Fruit fly (Drosophila melanogaster) whole organism, embryonic: ENCODE measurements around the gene HIP-R.

ENCODE experiments used
- Aef1 ChIP-seq: fragments of 200-800 bp; sonication (Bioruptor generic); IDR thresholded peaks from 3 replicates; pipeline ENCODE4 v1.3.6; 2022; ENCODE audit warnings: missing biosample characterization, missing genetic modification characterization
- CG10274 ChIP-seq: fragments of 200-800 bp; sonication (Bioruptor generic); optimal IDR thresholded peaks from 3 replicates; lab custom pipeline; 2017; ENCODE audit warnings: missing biosample characterization, mild to moderate bottlenecking, missing genetic modification characterization
- CG11093 ChIP-seq: fragments of 200-800 bp; sonication (Bioruptor generic); IDR thresholded peaks from 3 replicates; pipeline ENCODE4 v1.3.6; 2022; ENCODE audit warnings: missing biosample characterization, missing genetic modification characterization
- CG11247 ChIP-seq: fragments of 200-800 bp; sonication (Bioruptor generic); IDR thresholded peaks from 2 replicates; pipeline ENCODE4 v1.3.6; 2022; ENCODE audit warnings: missing biosample characterization, missing genetic modification characterization
- CG11723 ChIP-seq: fragments of 200-800 bp; sonication (Bioruptor generic); optimal IDR thresholded peaks from 2 replicates; lab custom pipeline; 2017; ENCODE audit warnings: missing biosample characterization, mild to moderate bottlenecking, missing genetic modification characterization
- CG17829 ChIP-seq: fragments of 200-800 bp; optimal IDR thresholded peaks from 2 replicates; lab custom pipeline; 2019; ENCODE audit warnings: missing biosample characterization, mild to moderate bottlenecking, missing genetic modification characterization, moderate library complexity
- CG2129 ChIP-seq: fragments of 200-800 bp; sonication (Bioruptor generic); IDR thresholded peaks from 2 replicates; pipeline ENCODE4 v1.3.6; 2022; ENCODE audit warnings: missing biosample characterization, missing genetic modification characterization; ENCODE audit not compliant: partially characterized antibody
- CG30431 ChIP-seq: fragments of 200-800 bp; sonication (Bioruptor generic); optimal IDR thresholded peaks from 2 replicates; lab custom pipeline; 2017; ENCODE audit warnings: missing biosample characterization, missing genetic modification characterization
- CG34376 ChIP-seq: fragments of 200-800 bp; sonication (Bioruptor generic); optimal IDR thresholded peaks from 2 replicates; lab custom pipeline; 2018; ENCODE audit warnings: missing biosample characterization, mild to moderate bottlenecking, missing genetic modification characterization
- CG3847 ChIP-seq: fragments of 200-800 bp; sonication (Bioruptor generic); IDR thresholded peaks from 2 replicates; pipeline ENCODE4 v1.3.6; 2022; ENCODE audit warnings: missing biosample characterization, missing genetic modification characterization
- CG7357 ChIP-seq: fragments of 200-800 bp; sonication (Bioruptor generic); IDR thresholded peaks from 3 replicates; pipeline ENCODE4 v1.3.6; 2022; ENCODE audit warnings: missing biosample characterization, missing genetic modification characterization
- CG7556 ChIP-seq: fragments of 200-800 bp; sonication (Bioruptor generic); optimal IDR thresholded peaks from 2 replicates; lab custom pipeline; 2017; ENCODE audit warnings: missing biosample characterization, mild to moderate bottlenecking, missing genetic modification characterization
- CG9817 ChIP-seq: fragments of 200-800 bp; sonication (Bioruptor generic); optimal IDR thresholded peaks from 2 replicates; lab custom pipeline; 2018; ENCODE audit warnings: missing biosample characterization, mild to moderate bottlenecking, missing genetic modification characterization, moderate library complexity
- Eip74EF ChIP-seq, 2 experiments: fragments of 200-800 bp in 1 of 2; fragments of >200 bp in 1 of 2; sonication (Bioruptor generic) in 1 of 2; optimal IDR thresholded peaks; 2 replicates each; lab custom pipeline; 2017 to 2019; ENCODE audit warnings: missing biosample characterization in 2 of 2, missing genetic modification characterization in 2 of 2, mild to moderate bottlenecking in 1 of 2, moderate library complexity in 1 of 2
- HHEX ChIP-seq: fragments of 200-800 bp; sonication (Bioruptor generic); optimal IDR thresholded peaks from 3 replicates; lab custom pipeline; 2017; ENCODE audit warnings: missing biosample characterization, mild to moderate bottlenecking, missing genetic modification characterization, missing genetic modification reagents
- Hand ChIP-seq: fragments of 200-800 bp; sonication (Bioruptor generic); optimal IDR thresholded peaks from 2 replicates; lab custom pipeline; 2017; ENCODE audit warnings: mild to moderate bottlenecking, missing biosample characterization, missing genetic modification reagents, missing genetic modification characterization
- HmgZ ChIP-seq: fragments of 200-800 bp; sonication (Bioruptor generic); optimal IDR thresholded peaks from 2 replicates; lab custom pipeline; 2018; ENCODE audit warnings: missing biosample characterization, mild to moderate bottlenecking, missing genetic modification characterization
- Hr3 ChIP-seq: fragments of 200-800 bp; sonication (Bioruptor generic); optimal IDR thresholded peaks from 3 replicates; lab custom pipeline; 2016; ENCODE audit warnings: missing biosample characterization, missing genetic modification characterization
- NfI ChIP-seq: fragments of 200-800 bp; sonication (Bioruptor generic); optimal IDR thresholded peaks from 3 replicates; lab custom pipeline; 2018; ENCODE audit warnings: missing biosample characterization, mild to moderate bottlenecking, missing genetic modification characterization, moderate library complexity
- Sox102F ChIP-seq: fragments of 200-800 bp; sonication (Bioruptor generic); optimal IDR thresholded peaks from 2 replicates; lab custom pipeline; 2018; ENCODE audit warnings: missing biosample characterization, mild to moderate bottlenecking, missing genetic modification characterization, moderate library complexity
- Sry-β ChIP-seq: fragments of 200-800 bp; sonication (Bioruptor generic); optimal IDR thresholded peaks from 2 replicates; lab custom pipeline; 2018; ENCODE audit warnings: missing biosample characterization, mild to moderate bottlenecking, missing genetic modification characterization, moderate library complexity
- TFAM ChIP-seq: fragments of 200-800 bp; sonication (Bioruptor generic); optimal IDR thresholded peaks from 2 replicates; lab custom pipeline; 2017; ENCODE audit warnings: missing biosample characterization, missing genetic modification characterization, inconsistent platforms
- Taf1 ChIP-seq: fragments of 200-800 bp; sonication (Bioruptor generic); IDR thresholded peaks from 2 replicates; pipeline ENCODE4 v1.3.6; 2022; ENCODE audit warnings: missing biosample characterization, missing genetic modification characterization
- Usf ChIP-seq: fragments of 200-800 bp; sonication (Bioruptor generic); optimal IDR thresholded peaks from 2 replicates; lab custom pipeline; 2017; ENCODE audit warnings: missing genotype, missing biosample characterization, missing genetic modification characterization
- Xrp1 ChIP-seq: fragments of 200-800 bp; sonication (Bioruptor generic); IDR thresholded peaks from 2 replicates; pipeline ENCODE4 v1.3.6; 2022; ENCODE audit warnings: missing biosample characterization, missing genetic modification characterization
- ab ChIP-seq: fragments of 200-800 bp; sonication (Bioruptor generic); optimal IDR thresholded peaks from 2 replicates; lab custom pipeline; 2016; ENCODE audit warnings: missing biosample characterization, missing genetic modification characterization
- ase ChIP-seq: fragments of 200-800 bp; sonication (Bioruptor generic); IDR thresholded peaks from 3 replicates; pipeline ENCODE4 v1.3.6; 2022; ENCODE audit warnings: missing biosample characterization, missing genetic modification characterization
- cad ChIP-seq: fragments of >200 bp; optimal IDR thresholded peaks from 2 replicates; lab custom pipeline; 2017; ENCODE audit warnings: missing biosample characterization, missing genetic modification characterization
- corto ChIP-seq: fragments of 200-800 bp; sonication (Bioruptor generic); optimal IDR thresholded peaks from 2 replicates; lab custom pipeline; 2016; ENCODE audit warnings: missing biosample characterization, mild to moderate bottlenecking, missing genetic modification characterization, moderate library complexity
- da ChIP-seq: fragments of 200-800 bp; sonication (Bioruptor generic); optimal IDR thresholded peaks from 2 replicates; lab custom pipeline; 2016; ENCODE audit warnings: missing biosample characterization, missing genetic modification characterization
- dimm ChIP-seq: fragments of 200-800 bp; sonication (Bioruptor generic); IDR thresholded peaks from 2 replicates; pipeline ENCODE4 v1.3.6; 2022; ENCODE audit warnings: missing biosample characterization, missing genetic modification characterization
- dmrt11E ChIP-seq: fragments of 200-800 bp; sonication (Bioruptor generic); optimal IDR thresholded peaks from 3 replicates; lab custom pipeline; 2018; ENCODE audit warnings: missing biosample characterization, mild to moderate bottlenecking, missing genetic modification characterization, moderate library complexity
- dpn ChIP-seq, 2 experiments: fragments of 200-800 bp; sonication (Bioruptor generic); optimal IDR thresholded peaks; 3 replicates each; lab custom pipeline; 2016; ENCODE audit warnings: missing biosample characterization in 2 of 2, missing genetic modification characterization in 2 of 2
- dysf ChIP-seq: fragments of 200-800 bp; sonication (Bioruptor generic); IDR thresholded peaks from 3 replicates; pipeline ENCODE4 v1.3.6; 2022; ENCODE audit warnings: missing biosample characterization, missing genetic modification characterization
- ewg ChIP-seq: fragments of 200-800 bp; sonication (Bioruptor generic); optimal IDR thresholded peaks from 3 replicates; lab custom pipeline; 2017; ENCODE audit warnings: mild to moderate bottlenecking, missing biosample characterization, missing genetic modification reagents, missing genetic modification characterization
- gfzf ChIP-seq: fragments of 200-800 bp; sonication (Bioruptor generic); optimal IDR thresholded peaks from 2 replicates; lab custom pipeline; 2016; ENCODE audit warnings: missing biosample characterization, mild to moderate bottlenecking, missing genetic modification characterization, moderate library complexity
- hkb ChIP-seq, 2 experiments: fragments of 200-800 bp in 1 of 2; fragments of >200 bp in 1 of 2; sonication (Bioruptor generic) in 1 of 2; IDR thresholded peaks in 1 of 2; optimal IDR thresholded peaks in 1 of 2; 2 replicates each; pipeline versions ENCODE4 v1.3.6 to Lab custom; 2017 to 2022; ENCODE audit warnings: missing biosample characterization in 1 of 2, missing genetic modification characterization in 1 of 2
- mirr ChIP-seq: fragments of 200-800 bp; sonication (Bioruptor generic); optimal IDR thresholded peaks from 3 replicates; lab custom pipeline; 2018; ENCODE audit warnings: missing biosample characterization, mild to moderate bottlenecking, missing genetic modification characterization
- pum ChIP-seq: fragments of 200-800 bp; sonication (Bioruptor generic); optimal IDR thresholded peaks from 2 replicates; lab custom pipeline; 2016; ENCODE audit warnings: missing biosample characterization, missing genetic modification characterization
- ranshi ChIP-seq: fragments of 200-800 bp; sonication (Bioruptor generic); IDR thresholded peaks from 2 replicates; pipeline ENCODE4 v1.3.6; 2022; ENCODE audit warnings: missing biosample characterization, missing genetic modification characterization
- row ChIP-seq: fragments of 200-800 bp; sonication (Bioruptor generic); IDR thresholded peaks from 3 replicates; pipeline ENCODE4 v1.3.6; 2022; ENCODE audit warnings: missing biosample characterization, missing genetic modification characterization
- sd ChIP-seq: fragments of 200-800 bp; sonication (Bioruptor generic); optimal IDR thresholded peaks from 3 replicates; lab custom pipeline; 2018; ENCODE audit warnings: missing biosample characterization, mild to moderate bottlenecking, missing genetic modification characterization, moderate library complexity
- shn ChIP-seq: fragments of 200-800 bp; sonication (Bioruptor generic); optimal IDR thresholded peaks from 3 replicates; lab custom pipeline; 2016; ENCODE audit warnings: missing biosample characterization, missing genetic modification characterization
- slbo ChIP-seq: fragments of 200-800 bp; sonication (Bioruptor generic); IDR thresholded peaks from 2 replicates; pipeline ENCODE4 v1.3.6; 2022; ENCODE audit warnings: missing biosample characterization, missing genetic modification characterization
- tio ChIP-seq: fragments of 200-800 bp; sonication (Bioruptor generic); optimal IDR thresholded peaks from 2 replicates; lab custom pipeline; 2017; ENCODE audit warnings: missing biosample characterization, missing genetic modification characterization, inconsistent platforms
- trh ChIP-seq: fragments of 200-800 bp; sonication (Bioruptor generic); optimal IDR thresholded peaks from 2 replicates; lab custom pipeline; 2016; ENCODE audit warnings: missing biosample characterization, missing genetic modification characterization
- unc-4 ChIP-seq: fragments of 200-800 bp; sonication (Bioruptor generic); IDR thresholded peaks from 2 replicates; pipeline ENCODE4 v1.3.6; 2022; ENCODE audit warnings: missing biosample characterization, missing genetic modification characterization; ENCODE audit not compliant: partially characterized antibody
- zf30C ChIP-seq: fragments of 200-800 bp; sonication (Bioruptor generic); optimal IDR thresholded peaks from 3 replicates; lab custom pipeline; 2018; ENCODE audit warnings: missing biosample characterization, mild to moderate bottlenecking, missing genetic modification characterization

Gene HIP-R

DNA sequence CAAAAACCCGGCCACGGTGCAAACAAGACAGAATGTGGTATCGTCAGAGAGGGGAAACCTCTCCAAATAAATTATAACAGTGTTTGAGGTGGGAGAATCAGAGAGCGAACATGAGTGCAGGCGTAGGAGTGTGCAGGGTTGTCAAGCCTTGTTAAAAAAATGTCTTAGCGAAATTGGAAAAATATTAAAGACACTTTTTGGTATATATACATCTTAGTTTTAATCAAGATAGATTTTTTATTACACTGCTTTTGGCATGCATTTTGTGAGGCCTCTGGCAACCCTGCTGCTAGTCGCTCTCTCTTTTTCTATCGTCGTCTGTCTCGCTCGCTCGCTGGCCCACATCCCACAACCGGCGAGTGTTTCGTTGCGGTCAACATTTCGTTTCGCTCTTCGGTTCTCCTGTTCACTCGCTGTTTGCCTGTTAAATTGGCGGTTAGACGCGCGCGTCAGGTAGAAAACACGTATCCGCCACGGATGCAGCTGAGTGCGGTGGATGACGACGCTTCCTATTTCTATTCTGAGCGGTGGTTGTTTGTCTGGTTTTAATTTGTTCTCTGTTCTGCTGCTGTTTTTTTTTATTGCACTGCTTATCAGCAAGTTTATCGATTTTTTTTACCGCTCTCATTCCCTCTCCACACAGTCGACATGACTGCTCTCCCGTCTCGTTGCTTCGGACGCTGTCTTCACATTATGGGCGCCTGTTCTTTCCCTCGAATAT lies 47.6 kb upstream of the HIP-R start (continued):
- TF ChIP-seq tio (GFP tag; lab: Kevin White, UChicago) (peak; percentile 99), Usf (peak; percentile 99), CG3847 (peak; percentile 100), HHEX (peak; percentile 100), trh (peak; percentile 99), CG11723 (GFP tag; lab: Kevin White, UChicago) (peak; percentile 100), CG7556 (GFP tag; lab: Kevin White, UChicago) (peak; percentile 100), Taf1 (GFP tag; lab: Robert Waterston, UW) (peak; percentile 99), CG11093 (peak; percentile 99), Eip74EF (GFP tag; optimal IDR thresholded peaks at IDR 0.05; lab: Kevin White, UChicago) (peak in 1 of 2 experiments; percentile 98), NfI (GFP tag; lab: Kevin White, UChicago) (peak; percentile 99), ab (GFP tag; lab: Kevin White, UChicago) (peak; percentile 98), gfzf (peak; percentile 43), CG2129 (GFP tag; lab: Robert Waterston, UW) (no peak), row (GFP tag; lab: Robert Waterston, UW) (peak; percentile 100), pum (GFP tag; lab: Kevin White, UChicago) (peak; percentile 99), dpn (GFP tag; optimal IDR thresholded peaks at IDR 0.05; lab: Kevin White, UChicago) (peak; percentile 99 to 100), ewg (GFP tag; lab: Kevin White, UChicago) (peak; percentile 98), Sry-β (GFP tag; lab: Kevin White, UChicago) (peak; percentile 63), slbo (GFP tag; lab: Robert Waterston, UW) (peak; percentile 100), HmgZ (peak; percentile 100), hkb (optimal IDR thresholded peaks at IDR 0.05; lab: Kevin White, UChicago) (no peak), hkb (GFP tag; IDR thresholded peaks at IDR 0.05; lab: Robert Waterston, UW) (peak; percentile 100), CG10274 (GFP tag; lab: Kevin White, UChicago) (peak; percentile 96), CG30431 (peak; percentile 99), TFAM (GFP tag; lab: Kevin White, UChicago) (peak; percentile 95), dimm (peak; percentile 98), dysf (GFP tag; lab: Robert Waterston, UW) (peak; percentile 100), Hr3 (peak; percentile 99), zf30C (peak; percentile 89), corto (peak; percentile 99), Xrp1 (GFP tag; lab: Robert Waterston, UW) (peak; percentile 100), CG7357 (peak; percentile 98), dmrt11E (tag; lab: Kevin White, UChicago) (peak; percentile 100), Hand (GFP tag; lab: Kevin White, UChicago) (peak; percentile 100), ase (GFP tag; lab: Robert Waterston, UW) (peak; percentile 99), shn (GFP tag; lab: Kevin White, UChicago) (peak; percentile 98), mirr (GFP tag; lab: Kevin White, UChicago) (peak; percentile 100), CG17829 (tag; lab: Kevin White, UChicago) (peak; percentile 100), da (GFP tag; lab: Kevin White, UChicago) (peak; percentile 98), cad (GFP tag; lab: Kevin White, UChicago) (peak; percentile 58), CG11247 (GFP tag; lab: Robert Waterston, UW) (peak; percentile 100), sd (tag; lab: Kevin White, UChicago) (peak; percentile 80), CG34376 (GFP tag; lab: Kevin White, UChicago) (peak; percentile 100), Aef1 (GFP tag; lab: Robert Waterston, UW) (peak; percentile 99), ranshi (peak; percentile 100), unc-4 (0 out of 2 replicates have a peak, but pooled peaks have one; percentile 35), Sox102F (GFP tag; lab: Kevin White, UChicago) (peak; percentile 99), CG9817 (tag; lab: Kevin White, UChicago) (peak; percentile 100)
